Worm (Caenorhabditis elegans) whole organism, late embryonic: ENCODE data around the gene F29F11.20.

Experiments
- C08G9.2 ChIP-seq: sonication (generic microtip); optimal IDR thresholded peaks from 2 replicates; lab custom pipeline; 2016; ENCODE audit warnings: mild to moderate bottlenecking, missing genetic modification characterization, moderate library complexity, missing compliant biosample characterization
- F13H6.1 ChIP-seq: sonication (generic microtip); optimal IDR thresholded peaks from 2 replicates; lab custom pipeline; 2016; ENCODE audit warnings: missing genetic modification characterization, missing compliant biosample characterization
- K02D7.2 ChIP-seq: sonication (generic microtip); optimal IDR thresholded peaks from 2 replicates; lab custom pipeline; 2017; ENCODE audit warnings: mild to moderate bottlenecking, missing genetic modification characterization, missing compliant biosample characterization
- K09A11.1 ChIP-seq: sonication (generic microtip); optimal IDR thresholded peaks from 2 replicates; lab custom pipeline; 2017; ENCODE audit warnings: antibody characterized with exemption, mild to moderate bottlenecking, missing genetic modification characterization, missing compliant biosample characterization; ENCODE audit not compliant: insufficient read depth
- Y22D7AL.16 ChIP-seq: sonication (generic microtip); optimal IDR thresholded peaks from 2 replicates; lab custom pipeline; 2016; ENCODE audit warnings: missing genetic modification characterization, missing compliant biosample characterization
- ceh-14 ChIP-seq: sonication (generic microtip); optimal IDR thresholded peaks from 2 replicates; lab custom pipeline; 2016; ENCODE audit warnings: missing genotype, missing genetic modification characterization, missing compliant biosample characterization
- ceh-22 ChIP-seq: sonication (generic microtip); optimal IDR thresholded peaks from 2 replicates; lab custom pipeline; 2017; ENCODE audit warnings: missing biosample characterization, missing genetic modification characterization
- ceh-24 ChIP-seq: sonication (generic microtip); optimal IDR thresholded peaks from 2 replicates; lab custom pipeline; 2016; ENCODE audit warnings: mild to moderate bottlenecking, missing genetic modification characterization, missing compliant biosample characterization
- ceh-31 ChIP-seq: sonication (generic microtip); optimal IDR thresholded peaks from 2 replicates; lab custom pipeline; 2016; ENCODE audit warnings: missing genetic modification characterization, missing compliant biosample characterization
- ceh-34 ChIP-seq: sonication (generic microtip); optimal IDR thresholded peaks from 2 replicates; lab custom pipeline; 2016; ENCODE audit warnings: mild to moderate bottlenecking, missing genetic modification characterization, missing compliant biosample characterization
- ceh-48 ChIP-seq: sonication (generic microtip); optimal IDR thresholded peaks from 2 replicates; lab custom pipeline; 2016; ENCODE audit warnings: missing genetic modification characterization, inconsistent platforms, missing compliant biosample characterization
- ceh-6 ChIP-seq: fragments of 200-800 bp; sonication (Bioruptor generic); optimal IDR thresholded peaks from 2 replicates; lab custom pipeline; 2018; ENCODE audit warnings: mild to moderate bottlenecking, missing genetic modification characterization, missing compliant biosample characterization
- ceh-9 ChIP-seq: sonication (generic microtip); optimal IDR thresholded peaks from 2 replicates; lab custom pipeline; 2016; ENCODE audit warnings: mild to moderate bottlenecking, missing genetic modification characterization, inconsistent platforms, missing compliant biosample characterization
- che-1 ChIP-seq: sonication (generic microtip); optimal IDR thresholded peaks from 2 replicates; lab custom pipeline; 2016; ENCODE audit warnings: mild to moderate bottlenecking, missing genetic modification characterization, missing compliant biosample characterization
- dmd-4 ChIP-seq: sonication (generic microtip); optimal IDR thresholded peaks from 2 replicates; lab custom pipeline; 2016; ENCODE audit warnings: borderline replicate concordance, missing genetic modification characterization, missing compliant biosample characterization
- elt-2 ChIP-seq: sonication (generic microtip); optimal IDR thresholded peaks from 2 replicates; lab custom pipeline; 2016; ENCODE audit warnings: missing genetic modification reagents, missing genetic modification characterization, missing compliant biosample characterization
- elt-4 ChIP-seq: sonication (generic microtip); optimal IDR thresholded peaks from 2 replicates; lab custom pipeline; 2016; ENCODE audit warnings: missing genetic modification characterization, missing compliant biosample characterization
- ets-4 ChIP-seq: sonication (generic microtip); optimal IDR thresholded peaks from 2 replicates; lab custom pipeline; 2016; ENCODE audit warnings: missing genetic modification characterization, missing compliant biosample characterization
- fax-1 ChIP-seq: sonication (generic microtip); optimal IDR thresholded peaks from 2 replicates; lab custom pipeline; 2016; ENCODE audit warnings: missing genotype, missing genetic modification characterization, missing compliant biosample characterization
- fkh-6 ChIP-seq: sonication (generic microtip); optimal IDR thresholded peaks from 2 replicates; lab custom pipeline; 2016; ENCODE audit warnings: missing genetic modification characterization, missing compliant biosample characterization
- hlh-30 ChIP-seq: sonication (generic microtip); optimal IDR thresholded peaks from 2 replicates; lab custom pipeline; 2017; ENCODE audit warnings: antibody characterized with exemption, missing genetic modification characterization, missing compliant biosample characterization; ENCODE audit not compliant: insufficient read depth
- hlh-6 ChIP-seq: sonication (generic microtip); optimal IDR thresholded peaks from 2 replicates; lab custom pipeline; 2016; ENCODE audit warnings: missing genotype, missing genetic modification characterization, missing compliant biosample characterization
- lim-6 ChIP-seq: sonication (generic microtip); optimal IDR thresholded peaks from 2 replicates; lab custom pipeline; 2016; ENCODE audit warnings: missing genetic modification characterization, missing compliant biosample characterization
- lin-11 ChIP-seq: fragments of 200-800 bp; sonication (Bioruptor generic); optimal IDR thresholded peaks from 2 replicates; lab custom pipeline; 2018; ENCODE audit warnings: mild to moderate bottlenecking, missing genetic modification characterization, missing compliant biosample characterization
- mec-3 ChIP-seq: sonication (generic microtip); optimal IDR thresholded peaks from 2 replicates; lab custom pipeline; 2016; ENCODE audit warnings: borderline replicate concordance, missing genetic modification characterization, missing compliant biosample characterization
- nhr-232 ChIP-seq: sonication (generic microtip); optimal IDR thresholded peaks from 2 replicates; lab custom pipeline; 2016; ENCODE audit warnings: missing genetic modification characterization, missing compliant biosample characterization
- npax-4 ChIP-seq: sonication (generic microtip); optimal IDR thresholded peaks from 2 replicates; lab custom pipeline; 2016; ENCODE audit warnings: missing genetic modification characterization, missing compliant biosample characterization
- odd-2 ChIP-seq: sonication (generic microtip); optimal IDR thresholded peaks from 2 replicates; lab custom pipeline; 2017; ENCODE audit warnings: antibody characterized with exemption, mild to moderate bottlenecking, missing genetic modification characterization, missing compliant biosample characterization
- pag-3 ChIP-seq: sonication (generic microtip); optimal IDR thresholded peaks from 2 replicates; lab custom pipeline; 2016; ENCODE audit warnings: missing compliant biosample characterization, missing genetic modification characterization, borderline replicate concordance
- pha-4 ChIP-seq: fragments of 150-350 bp; optimal IDR thresholded peaks from 2 replicates; lab custom pipeline; 2018; ENCODE audit warnings: missing biosample characterization, missing genetic modification reagents, missing genetic modification characterization
- ref-2 ChIP-seq: sonication (generic microtip); optimal IDR thresholded peaks from 2 replicates; lab custom pipeline; 2016; ENCODE audit warnings: missing genetic modification characterization, missing compliant biosample characterization
- rnt-1 ChIP-seq: sonication (generic microtip); optimal IDR thresholded peaks from 2 replicates; lab custom pipeline; 2016; ENCODE audit warnings: missing genetic modification characterization, missing compliant biosample characterization
- sox-2 ChIP-seq: fragments of 200-800 bp; sonication (Bioruptor generic); IDR thresholded peaks from 2 replicates; pipeline ENCODE4 v1.3.6; 2022; ENCODE audit warnings: missing genetic modification reagents, missing genetic modification characterization, missing compliant biosample characterization
- sox-4 ChIP-seq: sonication (generic microtip); optimal IDR thresholded peaks from 2 replicates; lab custom pipeline; 2017; ENCODE audit warnings: mild to moderate bottlenecking, missing genetic modification characterization, inconsistent platforms, missing compliant biosample characterization
- ttx-3 ChIP-seq: sonication (generic microtip); optimal IDR thresholded peaks from 2 replicates; lab custom pipeline; 2016; ENCODE audit warnings: missing genetic modification reagents, missing genetic modification characterization, missing compliant biosample characterization
- zip-5 ChIP-seq: sonication (generic microtip); optimal IDR thresholded peaks from 2 replicates; lab custom pipeline; 2016; ENCODE audit warnings: missing genetic modification characterization, missing compliant biosample characterization

F29F11.20 gene

DNA sequence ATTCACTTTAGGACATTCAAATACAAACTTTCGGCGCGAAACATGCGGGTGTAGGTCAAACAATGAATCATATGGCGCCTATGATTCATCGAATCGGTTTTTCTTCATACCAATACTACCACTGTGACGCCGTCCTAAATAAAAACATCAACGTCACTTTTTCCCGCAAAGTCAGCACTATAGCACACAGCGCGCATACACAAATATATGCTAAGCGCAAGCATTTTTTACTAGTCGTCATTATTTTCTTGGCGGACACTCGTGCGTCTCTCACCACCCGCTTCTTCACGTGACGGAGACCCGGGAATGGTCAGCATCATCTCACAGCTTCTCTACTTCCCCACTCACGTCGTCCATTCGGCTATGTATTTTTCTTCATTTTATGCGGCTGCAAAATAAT is 35.5 kb downstream of the F29F11.20 start:
- TF ChIP-seq npax-4 (tag; lab: Kevin White, UChicago) (no peak), hlh-30 (tag; lab: Kevin White, UChicago) (peak; percentile 59)

DNA sequence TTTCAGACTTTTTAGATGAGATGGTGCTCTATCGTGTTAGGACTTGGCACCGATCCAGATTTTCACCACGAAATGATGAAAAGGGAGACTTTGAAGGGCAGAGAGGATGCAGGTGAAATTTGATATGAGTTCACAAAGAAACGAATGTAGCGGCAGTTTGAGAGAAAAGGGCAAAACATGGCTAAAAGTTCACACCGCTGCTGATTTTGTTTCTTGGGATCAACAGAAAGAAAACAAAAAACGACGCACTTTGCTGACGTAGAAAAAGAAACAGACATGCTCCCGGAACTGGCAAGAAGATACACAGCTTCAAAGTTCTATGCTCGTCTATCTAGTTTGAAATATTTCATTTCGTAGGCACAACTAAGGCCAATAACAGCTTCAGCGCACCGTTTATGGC is 35.9 kb downstream of the F29F11.20 start:
- peak; percentile 22 for TF ChIP-seq ceh-34 (tag; lab: Kevin White, UChicago)
- no peak for TF ChIP-seq che-1 (tag; lab: Kevin White, UChicago)

DNA sequence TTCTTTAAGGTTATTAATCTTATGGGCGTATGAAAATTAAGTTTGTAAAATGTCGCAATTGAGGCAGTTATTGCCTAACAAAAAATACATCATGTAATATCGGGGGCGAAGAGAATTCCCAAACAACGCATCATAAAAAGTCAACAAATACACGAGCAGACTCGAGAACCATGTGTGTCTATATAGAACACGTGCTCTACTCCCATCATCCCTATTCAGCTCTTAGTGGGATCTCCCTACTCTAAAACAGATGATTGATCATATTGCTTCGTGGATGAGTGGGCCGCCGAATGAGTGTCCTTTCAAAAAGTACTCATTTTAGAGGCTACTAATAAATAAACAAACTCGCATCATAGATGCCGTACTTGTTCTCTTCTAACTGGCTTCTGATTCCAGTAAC is 36.8 kb downstream of the F29F11.20 start:
- TF ChIP-seq nhr-232 (tag; lab: Kevin White, UChicago): no peak
- TF ChIP-seq Y22D7AL.16 (tag; lab: Kevin White, UChicago): no peak
- no peak for TF ChIP-seq dmd-4 (tag; lab: Kevin White, UChicago)
- no peak for TF ChIP-seq ceh-14 (tag; lab: Kevin White, UChicago)
- TF ChIP-seq hlh-6: no peak
- no peak for TF ChIP-seq F13H6.1 (tag; lab: Kevin White, UChicago)
- no peak for TF ChIP-seq C08G9.2 (tag; lab: Kevin White, UChicago)
- no peak for TF ChIP-seq pha-4
- no peak for TF ChIP-seq mec-3 (tag; lab: Kevin White, UChicago)
- TF ChIP-seq ttx-3 (tag; lab: Kevin White, UChicago): no peak
- no peak for TF ChIP-seq zip-5 (tag; lab: Kevin White, UChicago)
- TF ChIP-seq ceh-24: no peak
- TF ChIP-seq ceh-34 (tag; lab: Kevin White, UChicago): no peak
- TF ChIP-seq ceh-48 (tag; lab: Kevin White, UChicago): no peak
- TF ChIP-seq sox-2: no peak
- TF ChIP-seq fax-1 (tag; lab: Kevin White, UChicago): no peak
- TF ChIP-seq ceh-31 (tag; lab: Kevin White, UChicago): no peak
- no peak for TF ChIP-seq lim-6 (tag; lab: Kevin White, UChicago)
- TF ChIP-seq ref-2 (tag; lab: Kevin White, UChicago): no peak

DNA sequence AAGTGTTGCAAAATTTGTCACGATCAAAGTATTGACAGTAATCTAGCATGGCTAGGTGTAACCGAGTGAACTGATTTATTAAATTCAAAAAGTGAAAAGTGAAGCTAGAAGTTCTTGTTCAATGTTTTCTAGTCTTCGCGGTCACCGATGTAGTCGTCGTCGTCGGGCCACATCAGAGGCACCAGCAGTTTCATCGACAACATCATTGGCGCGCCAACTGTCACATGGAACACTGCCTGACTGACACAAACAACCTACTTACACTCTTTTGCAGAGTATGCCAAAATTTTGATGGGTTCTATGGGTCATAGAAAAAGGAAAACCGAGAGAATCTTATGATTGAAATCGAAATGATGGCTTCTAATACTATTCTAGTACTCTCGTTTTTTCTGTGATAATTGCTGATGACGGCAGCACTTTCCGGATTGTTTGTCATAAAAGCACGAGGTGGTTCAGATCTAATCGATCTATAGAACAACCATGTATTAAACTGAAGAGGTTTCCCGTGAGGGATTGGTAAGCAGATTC is 37.8 kb downstream of the F29F11.20 start:
- no peak for TF ChIP-seq ceh-6 (GFP tag; lab: Kevin White, UChicago)
- no peak for TF ChIP-seq rnt-1 (tag; lab: Kevin White, UChicago)
- TF ChIP-seq lin-11 (tag; lab: Kevin White, UChicago): no peak
- TF ChIP-seq pag-3: no peak
- no peak for TF ChIP-seq F13H6.1 (tag; lab: Kevin White, UChicago)
- TF ChIP-seq che-1 (tag; lab: Kevin White, UChicago): no peak
- no peak for TF ChIP-seq sox-4
- TF ChIP-seq elt-4: no peak
- no peak for TF ChIP-seq odd-2 (tag; lab: Kevin White, UChicago)
- no peak for TF ChIP-seq nhr-232 (tag; lab: Kevin White, UChicago)
- no peak for TF ChIP-seq K09A11.1 (tag; lab: Kevin White, UChicago)
- TF ChIP-seq ceh-9: no peak
- TF ChIP-seq fkh-6: no peak
- no peak for TF ChIP-seq mec-3 (tag; lab: Kevin White, UChicago)
- no peak for TF ChIP-seq K02D7.2 (tag; lab: Kevin White, UChicago)
- no peak for TF ChIP-seq fax-1 (tag; lab: Kevin White, UChicago)
- TF ChIP-seq elt-2: no peak
- no peak for TF ChIP-seq ets-4
- TF ChIP-seq ceh-22 (tag; lab: Kevin White, UChicago): no peak
